Fruit fly (Drosophila melanogaster) whole organism, embryonic: ENCODE results near the gene Kua.

Source experiments
- Adf1 ChIP-seq: fragments of 200-800 bp; sonication (Bioruptor generic); IDR thresholded peaks from 2 replicates; pipeline ENCODE4 v1.3.6; 2022; ENCODE audit warnings: missing biosample characterization, missing genetic modification characterization
- Bgb ChIP-seq: fragments of 200-800 bp; sonication (Bioruptor generic); IDR thresholded peaks from 2 replicates; pipeline ENCODE4 v1.3.6; 2022; ENCODE audit warnings: missing biosample characterization, missing genetic modification characterization; ENCODE audit not compliant: partially characterized antibody
- CG16813 ChIP-seq: fragments of 200-800 bp; sonication (Bioruptor generic); IDR thresholded peaks from 3 replicates; pipeline ENCODE4 v1.3.6; 2022; ENCODE audit warnings: missing biosample characterization, missing genetic modification characterization; ENCODE audit not compliant: partially characterized antibody
- CG17385 ChIP-seq: fragments of 200-800 bp; sonication (Bioruptor generic); optimal IDR thresholded peaks from 3 replicates; lab custom pipeline; 2018; ENCODE audit warnings: missing biosample characterization, mild to moderate bottlenecking, missing genetic modification characterization
- CG18011 ChIP-seq: fragments of 200-800 bp; sonication (Bioruptor generic); optimal IDR thresholded peaks from 2 replicates; lab custom pipeline; 2017; ENCODE audit warnings: missing biosample characterization, missing genetic modification characterization, mild to moderate bottlenecking, moderate library complexity, missing genotype
- CG18476 ChIP-seq: fragments of 200-800 bp; sonication (Bioruptor generic); optimal IDR thresholded peaks from 2 replicates; lab custom pipeline; 2016; ENCODE audit warnings: missing biosample characterization, mild to moderate bottlenecking, missing genetic modification characterization
- CG18599 ChIP-seq: fragments of 200-800 bp; sonication (Bioruptor generic); optimal IDR thresholded peaks from 3 replicates; lab custom pipeline; 2017; ENCODE audit warnings: missing biosample characterization, missing genetic modification characterization, mild to moderate bottlenecking, moderate library complexity, missing genetic modification reagents
- CG2129 ChIP-seq: fragments of 200-800 bp; sonication (Bioruptor generic); IDR thresholded peaks from 2 replicates; pipeline ENCODE4 v1.3.6; 2022; ENCODE audit warnings: missing biosample characterization, missing genetic modification characterization; ENCODE audit not compliant: partially characterized antibody
- CG2199 ChIP-seq: fragments of 200-800 bp; sonication (Bioruptor generic); IDR thresholded peaks from 3 replicates; pipeline ENCODE4 v1.3.6; 2022; ENCODE audit warnings: missing biosample characterization, missing genetic modification characterization
- CG34224 ChIP-seq: fragments of 200-800 bp; sonication (Bioruptor generic); IDR thresholded peaks from 3 replicates; pipeline ENCODE4 v1.3.6; 2022; ENCODE audit warnings: missing biosample characterization, missing genetic modification characterization; ENCODE audit not compliant: partially characterized antibody
- CG3995 ChIP-seq: fragments of 200-800 bp; sonication (Bioruptor generic); optimal IDR thresholded peaks from 3 replicates; lab custom pipeline; 2016; ENCODE audit warnings: missing biosample characterization, missing genetic modification characterization
- CG7271 ChIP-seq: fragments of 200-800 bp; sonication (Bioruptor generic); optimal IDR thresholded peaks from 2 replicates; lab custom pipeline; 2018; ENCODE audit warnings: missing biosample characterization, mild to moderate bottlenecking, missing genetic modification characterization, moderate library complexity
- CG7372 ChIP-seq: fragments of 200-800 bp; sonication (Bioruptor generic); IDR thresholded peaks from 2 replicates; pipeline ENCODE4 v1.3.6; 2022; ENCODE audit warnings: missing biosample characterization, missing genetic modification characterization
- CG8281 ChIP-seq: fragments of 200-800 bp; sonication (Bioruptor generic); optimal IDR thresholded peaks from 2 replicates; lab custom pipeline; 2018; ENCODE audit warnings: missing biosample characterization, mild to moderate bottlenecking, missing genetic modification characterization, moderate library complexity
- CG8478 ChIP-seq: fragments of >200 bp; optimal IDR thresholded peaks from 2 replicates; lab custom pipeline; 2018
- CG9727 ChIP-seq: fragments of 200-800 bp; sonication (Bioruptor generic); optimal IDR thresholded peaks from 3 replicates; lab custom pipeline; 2017; ENCODE audit warnings: missing biosample characterization, mild to moderate bottlenecking, missing genetic modification characterization
- CG9876 ChIP-seq: fragments of 200-800 bp; sonication (Bioruptor generic); optimal IDR thresholded peaks from 2 replicates; lab custom pipeline; 2016; ENCODE audit warnings: missing biosample characterization, missing genetic modification characterization
- Camta ChIP-seq: fragments of 200-800 bp; sonication (Bioruptor generic); optimal IDR thresholded peaks from 2 replicates; lab custom pipeline; 2016; ENCODE audit warnings: missing biosample characterization, missing genetic modification characterization
- Chrac-16 ChIP-seq: fragments of 200-800 bp; sonication (Bioruptor generic); optimal IDR thresholded peaks from 3 replicates; lab custom pipeline; 2016; ENCODE audit warnings: missing biosample characterization, missing genetic modification characterization
- Dfd ChIP-seq, 2 experiments: fragments of >200 bp; optimal IDR thresholded peaks; 2 replicates each; lab custom pipeline; 2017; ENCODE audit warnings: missing biosample characterization in 2 of 2, missing genetic modification characterization in 2 of 2
- Doc3 ChIP-seq: fragments of 200-800 bp; sonication (Bioruptor generic); IDR thresholded peaks from 3 replicates; pipeline ENCODE4 v1.3.6; 2022; ENCODE audit warnings: missing biosample characterization, missing genetic modification characterization; ENCODE audit not compliant: partially characterized antibody
- GATAe ChIP-seq: fragments of 200-800 bp; sonication (Bioruptor generic); conservative IDR thresholded peaks from 2 replicates; pipeline ENCODE4 v1.3.6; 2022; ENCODE audit warnings: missing biosample characterization, missing genetic modification characterization
- HLHmδ ChIP-seq: fragments of 200-800 bp; sonication (Bioruptor generic); optimal IDR thresholded peaks from 2 replicates; lab custom pipeline; 2018; ENCODE audit warnings: missing biosample characterization, mild to moderate bottlenecking, missing genetic modification characterization, moderate library complexity
- Hmr ChIP-seq: fragments of 200-800 bp; sonication (Bioruptor generic); optimal IDR thresholded peaks from 3 replicates; lab custom pipeline; 2017; ENCODE audit warnings: mild to moderate bottlenecking, missing biosample characterization, missing genetic modification reagents, missing genetic modification characterization
- Jarid2 ChIP-seq: fragments of 200-800 bp; sonication (Bioruptor generic); optimal IDR thresholded peaks from 3 replicates; lab custom pipeline; 2017; ENCODE audit warnings: mild to moderate bottlenecking, missing biosample characterization, missing genetic modification reagents, missing genetic modification characterization
- Nf-YC ChIP-seq: fragments of 200-800 bp; optimal IDR thresholded peaks from 3 replicates; lab custom pipeline; 2019; ENCODE audit warnings: missing biosample characterization, mild to moderate bottlenecking, missing genetic modification characterization, moderate library complexity
- Pdp1 ChIP-seq, 2 experiments: fragments of 200-800 bp; sonication (Bioruptor generic); optimal IDR thresholded peaks; 3 replicates each; lab custom pipeline; 2016; ENCODE audit warnings: missing biosample characterization in 2 of 2, missing genetic modification characterization in 2 of 2, mild to moderate bottlenecking in 1 of 2, moderate library complexity in 1 of 2
- Sry-β ChIP-seq: fragments of 200-800 bp; sonication (Bioruptor generic); optimal IDR thresholded peaks from 2 replicates; lab custom pipeline; 2018; ENCODE audit warnings: missing biosample characterization, mild to moderate bottlenecking, missing genetic modification characterization, moderate library complexity
- Sry-δ ChIP-seq: fragments of 200-800 bp; sonication (Bioruptor generic); optimal IDR thresholded peaks from 2 replicates; lab custom pipeline; 2016; ENCODE audit warnings: missing biosample characterization, missing genetic modification characterization
- Trl ChIP-seq, 3 experiments: fragments of >200 bp in 2 of 3; fragments of 200-800 bp in 1 of 3; sonication (Bioruptor generic) in 1 of 3; optimal IDR thresholded peaks; 2 replicates in 1 of 3; 3 replicates in 2 of 3; lab custom pipeline; 2016 to 2017; ENCODE audit warnings: missing biosample characterization in 1 of 3, missing genetic modification characterization in 1 of 3
- ap ChIP-seq: fragments of 200-800 bp; sonication (Bioruptor generic); IDR thresholded peaks from 2 replicates; pipeline ENCODE4 v1.3.6; 2022; ENCODE audit warnings: missing biosample characterization, missing genetic modification characterization
- ara ChIP-seq: fragments of 200-800 bp; sonication (Bioruptor generic); IDR thresholded peaks from 2 replicates; pipeline ENCODE4 v1.3.6; 2022; ENCODE audit warnings: missing biosample characterization, missing genetic modification characterization
- cg ChIP-seq: fragments of 200-800 bp; sonication (Bioruptor generic); optimal IDR thresholded peaks from 3 replicates; lab custom pipeline; 2019; ENCODE audit warnings: missing biosample characterization, mild to moderate bottlenecking, missing genetic modification characterization, moderate library complexity
- chinmo ChIP-seq: fragments of 200-800 bp; sonication (Bioruptor generic); IDR thresholded peaks from 4 replicates; pipeline ENCODE4 v1.3.6; 2022; ENCODE audit warnings: missing biosample characterization, missing genetic modification characterization; ENCODE audit not compliant: partially characterized antibody
- cwo ChIP-seq: fragments of 200-800 bp; sonication (Bioruptor generic); optimal IDR thresholded peaks from 3 replicates; lab custom pipeline; 2017; ENCODE audit warnings: missing biosample characterization, missing genetic modification characterization, mild to moderate bottlenecking, moderate library complexity, missing genetic modification reagents
- dati ChIP-seq: fragments of 200-800 bp; sonication (Bioruptor generic); IDR thresholded peaks from 2 replicates; pipeline ENCODE4 v1.3.6; 2022; ENCODE audit warnings: missing biosample characterization, missing genetic modification characterization
- dm ChIP-seq: fragments of 200-800 bp; sonication (Bioruptor generic); optimal IDR thresholded peaks from 3 replicates; lab custom pipeline; 2016; ENCODE audit warnings: missing biosample characterization, missing genetic modification characterization
- dmrt99B ChIP-seq: fragments of 200-800 bp; sonication (Bioruptor generic); optimal IDR thresholded peaks from 2 replicates; lab custom pipeline; 2018; ENCODE audit warnings: missing biosample characterization, mild to moderate bottlenecking, missing genetic modification characterization, moderate library complexity
- dysf ChIP-seq: fragments of 200-800 bp; sonication (Bioruptor generic); IDR thresholded peaks from 3 replicates; pipeline ENCODE4 v1.3.6; 2022; ENCODE audit warnings: missing biosample characterization, missing genetic modification characterization
- fd3F ChIP-seq: fragments of 200-800 bp; sonication (Bioruptor generic); optimal IDR thresholded peaks from 2 replicates; lab custom pipeline; 2018; ENCODE audit warnings: missing biosample characterization, mild to moderate bottlenecking, missing genetic modification characterization, moderate library complexity
- knrl ChIP-seq: fragments of 200-800 bp; sonication (Bioruptor generic); IDR thresholded peaks from 3 replicates; pipeline ENCODE4 v1.3.6; 2022; ENCODE audit warnings: missing biosample characterization, missing genetic modification characterization; ENCODE audit not compliant: partially characterized antibody
- lab ChIP-seq: fragments of 200-800 bp; sonication (Bioruptor generic); optimal IDR thresholded peaks from 3 replicates; lab custom pipeline; 2017; ENCODE audit warnings: missing biosample characterization, missing genetic modification characterization, mild to moderate bottlenecking, moderate library complexity, missing genetic modification reagents
- nmo ChIP-seq: fragments of 200-800 bp; sonication (Bioruptor generic); optimal IDR thresholded peaks from 2 replicates; lab custom pipeline; 2018; ENCODE audit warnings: missing biosample characterization, mild to moderate bottlenecking, missing genetic modification characterization, moderate library complexity
- pzg ChIP-seq: fragments of 200-800 bp; sonication (Bioruptor generic); optimal IDR thresholded peaks from 3 replicates; lab custom pipeline; 2018; ENCODE audit warnings: missing biosample characterization, mild to moderate bottlenecking, missing genetic modification characterization, moderate library complexity
- row ChIP-seq: fragments of 200-800 bp; sonication (Bioruptor generic); IDR thresholded peaks from 3 replicates; pipeline ENCODE4 v1.3.6; 2022; ENCODE audit warnings: missing biosample characterization, missing genetic modification characterization
- schlank ChIP-seq: fragments of 200-800 bp; sonication (Bioruptor generic); optimal IDR thresholded peaks from 2 replicates; lab custom pipeline; 2018; ENCODE audit warnings: missing biosample characterization, mild to moderate bottlenecking, missing genetic modification characterization
- scrt ChIP-seq: fragments of 200-800 bp; sonication (Bioruptor generic); optimal IDR thresholded peaks from 2 replicates; lab custom pipeline; 2018; ENCODE audit warnings: missing biosample characterization, mild to moderate bottlenecking, missing genetic modification characterization, moderate library complexity
- slp2 ChIP-seq: fragments of 200-800 bp; sonication (Bioruptor generic); optimal IDR thresholded peaks from 2 replicates; lab custom pipeline; 2016; ENCODE audit warnings: missing biosample characterization, missing genetic modification characterization
- tna ChIP-seq: fragments of 200-800 bp; sonication (Bioruptor generic); IDR thresholded peaks from 2 replicates; pipeline ENCODE4 v1.3.6; 2022; ENCODE audit warnings: missing biosample characterization, missing genetic modification characterization; ENCODE audit not compliant: partially characterized antibody
- zfh2 ChIP-seq: fragments of 200-800 bp; sonication (Bioruptor generic); optimal IDR thresholded peaks from 2 replicates; lab custom pipeline; 2016; ENCODE audit warnings: missing biosample characterization, missing genetic modification characterization

The Kua gene

dm6 chr2L:20093794-20094193 is 3.6 kb upstream of the Kua start, which contains the start of the genes Taf13 and nesd (continued):
- TF ChIP-seq CG18599 (peak; percentile 12), schlank (no peak), knrl (GFP tag; lab: Robert Waterston, UW) (peak; percentile 75), HLHmδ (GFP tag; lab: Kevin White, UChicago) (no peak), row (GFP tag; lab: Robert Waterston, UW) (peak; percentile 94), nmo (peak; percentile 79), pzg (peak; percentile 76), Chrac-16 (GFP tag; lab: Kevin White, UChicago) (peak; percentile 11), Sry-δ (GFP tag; lab: Kevin White, UChicago) (peak; percentile 69), Nf-YC (tag; lab: Kevin White, UChicago) (peak; percentile 61), fd3F (GFP tag; lab: Kevin White, UChicago) (no peak), GATAe (GFP tag; lab: Robert Waterston, UW) (no peak), CG2129 (peak; percentile 58; the same call in 1 of the 2 replicates), dysf (GFP tag; lab: Robert Waterston, UW) (peak; percentile 44; the same call in 1 of the 3 replicates), Hmr (peak; percentile 37), zfh2 (GFP tag; lab: Kevin White, UChicago) (peak; percentile 31), Bgb (GFP tag; lab: Robert Waterston, UW) (peak; percentile 53), CG7372 (GFP tag; lab: Robert Waterston, UW) (no peak), CG17385 (peak; percentile 16), CG7271 (tag; lab: Kevin White, UChicago) (peak; percentile 51), dmrt99B (tag; lab: Kevin White, UChicago) (peak; percentile 20), Jarid2 (GFP tag; lab: Kevin White, UChicago) (no peak), CG16813 (peak; percentile 74), dati (no peak), CG8281 (no peak), Trl (optimal IDR thresholded peaks at IDR 0.05; lab: Kevin White, UChicago) (no peak), Trl (GFP tag; optimal IDR thresholded peaks at IDR 0.05; lab: Kevin White, UChicago) (peak; percentile 3), CG18476 (GFP tag; lab: Kevin White, UChicago) (no peak), Pdp1 (GFP tag; optimal IDR thresholded peaks at IDR 0.05; lab: Kevin White, UChicago) (peak; percentile 14 to 40), cg (GFP tag; lab: Kevin White, UChicago) (no peak), CG3995 (GFP tag; lab: Kevin White, UChicago) (peak; percentile 39), CG9727 (GFP tag; lab: Kevin White, UChicago) (peak; percentile 37), Sry-β (peak; percentile 96), scrt (GFP tag; lab: Kevin White, UChicago) (no peak), lab (GFP tag; lab: Kevin White, UChicago) (peak; percentile 20), CG18011 (GFP tag; lab: Kevin White, UChicago) (peak; percentile 9), Doc3 (GFP tag; lab: Robert Waterston, UW) (peak; percentile 60)

- no peak for TF ChIP-seq Camta (GFP tag; lab: Kevin White, UChicago)
- no peak for TF ChIP-seq ap (GFP tag; lab: Robert Waterston, UW)
- TF ChIP-seq Adf1 (GFP tag; lab: Robert Waterston, UW): no peak
- peak; percentile 15 for TF ChIP-seq dm
- no peak for TF ChIP-seq CG9876 (GFP tag; lab: Kevin White, UChicago)
- peak; percentile 89 for TF ChIP-seq CG2199 (GFP tag; lab: Robert Waterston, UW)
- peak; percentile 12; the same call in 1 of the 2 replicates for TF ChIP-seq tna (GFP tag; lab: Robert Waterston, UW)
- TF ChIP-seq CG8478 (lab: Kevin White, UChicago): peak; percentile 74
- peak; percentile 54 for TF ChIP-seq cwo (GFP tag; lab: Kevin White, UChicago)
- peak; percentile 51; the same call in 1 of the 4 replicates for TF ChIP-seq chinmo (GFP tag; lab: Robert Waterston, UW)
- TF ChIP-seq cg (GFP tag; lab: Kevin White, UChicago): peak; percentile 92
- no peak for TF ChIP-seq slp2 (GFP tag; lab: Kevin White, UChicago)
- TF ChIP-seq ara (GFP tag; lab: Robert Waterston, UW): peak; percentile 9; the same call in 1 of the 2 replicates
- peak in 1 of 2 experiments; percentile 34 for TF ChIP-seq Dfd (GFP tag; optimal IDR thresholded peaks at IDR 0.05; lab: Kevin White, UChicago)
- peak; percentile 41; the same call in 1 of the 3 replicates for TF ChIP-seq CG34224 (GFP tag; lab: Robert Waterston, UW)
Measured at dm6 chr2L:20097773-20098172, 392 bp downstream of the Kua start.
